Worm (Caenorhabditis elegans) whole organism, early embryonic: ENCODE results near the gene ZK688.9.

ENCODE experiments used
- B0310.2 ChIP-seq: sonication (generic microtip); optimal IDR thresholded peaks from 2 replicates; lab custom pipeline; 2016; ENCODE audit warnings: mild to moderate bottlenecking, missing genetic modification characterization, missing compliant biosample characterization
- F13C5.2 ChIP-seq: sonication (generic microtip); optimal IDR thresholded peaks from 2 replicates; lab custom pipeline; 2017; ENCODE audit warnings: mild to moderate bottlenecking, missing genetic modification characterization, inconsistent platforms, missing compliant biosample characterization
- aly-1 ChIP-seq: sonication (generic microtip); optimal IDR thresholded peaks from 2 replicates; lab custom pipeline; 2016; ENCODE audit warnings: missing genetic modification characterization, missing compliant biosample characterization
- ama-1 ChIP-seq: fragments of 150-350 bp; optimal IDR thresholded peaks from 2 replicates; lab custom pipeline; 2014
- ceh-13 ChIP-seq: fragments of 200-800 bp; sonication (Bioruptor generic); optimal IDR thresholded peaks from 2 replicates; lab custom pipeline; 2018; ENCODE audit warnings: mild to moderate bottlenecking, missing genetic modification characterization, missing compliant biosample characterization
- ceh-36 ChIP-seq: sonication (generic microtip); optimal IDR thresholded peaks from 2 replicates; lab custom pipeline; 2016; ENCODE audit warnings: missing genetic modification characterization, inconsistent platforms, missing compliant biosample characterization
- ets-7 ChIP-seq: sonication (generic microtip); optimal IDR thresholded peaks from 2 replicates; lab custom pipeline; 2016; ENCODE audit warnings: missing genotype, missing genetic modification characterization, missing compliant biosample characterization
- flt-1 ChIP-seq: fragments of 200-800 bp; sonication (Bioruptor generic); IDR thresholded peaks from 2 replicates; pipeline ENCODE4 v1.3.6; 2022; ENCODE audit warnings: missing genetic modification characterization, missing compliant biosample characterization
- hmbx-1 ChIP-seq: sonication (generic microtip); optimal IDR thresholded peaks from 2 replicates; lab custom pipeline; 2016; ENCODE audit warnings: mild to moderate bottlenecking, missing genetic modification characterization, missing compliant biosample characterization
- hmg-4 ChIP-seq: fragments of 200-800 bp; sonication (Bioruptor generic); optimal IDR thresholded peaks from 2 replicates; lab custom pipeline; 2018; ENCODE audit warnings: mild to moderate bottlenecking, missing genetic modification characterization, missing compliant biosample characterization
- hnd-1 ChIP-seq: sonication (generic microtip); optimal IDR thresholded peaks from 2 replicates; lab custom pipeline; 2016; ENCODE audit warnings: missing genetic modification characterization, missing compliant biosample characterization
- pes-1 ChIP-seq: fragments of 200-800 bp; sonication (Bioruptor generic); IDR thresholded peaks from 2 replicates; pipeline ENCODE4 v1.3.6; 2022; ENCODE audit warnings: missing genetic modification reagents, missing genetic modification characterization, missing compliant biosample characterization
- scrt-1 ChIP-seq: fragments of 200-800 bp; sonication (Bioruptor generic); IDR thresholded peaks from 2 replicates; pipeline ENCODE4 v1.3.6; 2022; ENCODE audit warnings: missing genetic modification characterization, missing compliant biosample characterization
- sea-1 ChIP-seq: fragments of 200-800 bp; sonication (Bioruptor generic); conservative IDR thresholded peaks from 2 replicates; pipeline ENCODE4 v1.3.6; 2022; ENCODE audit warnings: missing genetic modification characterization, missing compliant biosample characterization
- tbx-11 ChIP-seq: fragments of 200-800 bp; sonication (Bioruptor generic); IDR thresholded peaks from 2 replicates; pipeline ENCODE4 v1.3.6; 2022; ENCODE audit warnings: missing genetic modification characterization, missing compliant biosample characterization
- tbx-37 ChIP-seq: fragments of 200-800 bp; sonication (Bioruptor generic); conservative IDR thresholded peaks from 2 replicates; pipeline ENCODE4 v1.3.6; 2022; ENCODE audit warnings: missing genetic modification reagents, missing genetic modification characterization, missing compliant biosample characterization
- tra-4 ChIP-seq: sonication (generic microtip); optimal IDR thresholded peaks from 2 replicates; lab custom pipeline; 2017; ENCODE audit warnings: missing genetic modification characterization, missing compliant biosample characterization

The ZK688.9 gene

DNA sequence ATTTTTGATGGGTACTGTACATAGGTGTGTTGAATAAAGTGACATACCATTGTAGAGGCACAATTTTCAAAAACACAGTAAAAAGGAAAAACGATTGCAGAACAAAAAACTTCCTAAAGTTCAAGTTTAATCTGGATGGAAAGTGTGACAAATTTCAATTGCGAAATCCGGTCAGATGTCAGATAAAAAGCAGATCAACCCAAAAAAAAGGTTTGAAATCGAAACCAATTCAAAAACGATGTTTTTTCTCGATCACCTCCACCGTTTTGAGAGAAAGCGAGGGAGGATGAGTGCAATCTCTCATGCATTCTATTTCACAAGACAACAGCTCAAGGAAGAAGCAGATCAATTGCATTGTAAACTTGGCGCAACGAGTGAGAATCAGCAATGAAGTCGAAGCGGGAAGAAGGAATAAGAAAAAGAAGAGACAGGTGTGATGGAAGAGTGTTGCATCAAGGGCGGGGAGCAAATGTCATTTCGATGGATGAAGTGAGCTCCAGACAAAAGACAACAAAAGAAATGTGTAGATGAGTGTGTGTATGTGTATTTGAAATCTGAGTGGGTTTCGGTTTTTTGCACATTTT lies 2.6 kb downstream of the ZK688.9 start:
- no peak for TF ChIP-seq sea-1
- TF ChIP-seq hmg-4 (GFP tag; lab: Kevin White, UChicago): no peak
- no peak for TF ChIP-seq tbx-37
- TF ChIP-seq ceh-36 (tag; lab: Kevin White, UChicago): no peak
- no peak for TF ChIP-seq scrt-1 (GFP tag; lab: Robert Waterston, UW)
- no peak for TF ChIP-seq tbx-11 (GFP tag; lab: Robert Waterston, UW)
- no peak for TF ChIP-seq hnd-1 (tag; lab: Kevin White, UChicago)
- no peak for TF ChIP-seq pes-1 (GFP tag; lab: Robert Waterston, UW)
- TF ChIP-seq ama-1 (lab: Kevin White, UChicago): no peak
- no peak for TF ChIP-seq hmbx-1 (tag; lab: Kevin White, UChicago)
- TF ChIP-seq ets-7 (tag; lab: Kevin White, UChicago): no peak
- TF ChIP-seq tra-4 (tag; lab: Kevin White, UChicago): no peak
- TF ChIP-seq ceh-13 (GFP tag; lab: Kevin White, UChicago): no peak
- TF ChIP-seq B0310.2 (tag; lab: Kevin White, UChicago): no peak
- no peak for TF ChIP-seq F13C5.2 (tag; lab: Kevin White, UChicago)
- no peak for TF ChIP-seq aly-1 (tag; lab: Kevin White, UChicago)
- no peak for TF ChIP-seq flt-1 (GFP tag; lab: Robert Waterston, UW)

DNA sequence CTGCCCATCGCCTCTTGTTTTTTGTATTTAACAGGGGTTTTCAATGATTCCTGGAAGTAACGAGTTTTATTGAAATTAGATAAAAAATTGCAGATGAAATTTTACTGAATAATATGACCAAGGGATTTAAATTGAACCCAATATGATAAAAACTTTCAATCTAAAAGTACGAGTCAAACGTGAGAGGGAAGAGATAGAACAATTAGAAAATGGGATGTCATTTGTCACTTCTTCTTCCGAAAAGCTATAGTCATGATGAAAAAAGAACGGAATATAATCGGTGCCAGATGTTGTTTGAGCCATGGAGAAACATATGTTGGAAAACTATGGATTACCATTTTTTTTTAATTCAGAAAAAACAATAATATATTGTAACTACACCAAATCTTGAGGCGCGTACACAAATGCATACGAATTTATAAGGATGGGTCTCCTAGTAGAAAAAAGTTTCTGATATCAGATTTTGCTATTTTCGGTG lies 3.9 kb downstream of the ZK688.9 start, which contains the start of gene sup-18:
sup-18 (minus strand) TSS at position 51 of the 478 bp plus-strand sequence.
- no peak for TF ChIP-seq sea-1
- no peak for TF ChIP-seq ama-1 (lab: Kevin White, UChicago)
- TF ChIP-seq ceh-13 (GFP tag; lab: Kevin White, UChicago): no peak
- no peak for TF ChIP-seq ceh-36 (tag; lab: Kevin White, UChicago)
- TF ChIP-seq hmg-4 (GFP tag; lab: Kevin White, UChicago): no peak
- no peak for TF ChIP-seq flt-1 (GFP tag; lab: Robert Waterston, UW)
- TF ChIP-seq pes-1 (GFP tag; lab: Robert Waterston, UW): no peak
- TF ChIP-seq tbx-11 (GFP tag; lab: Robert Waterston, UW): no peak
- TF ChIP-seq hmbx-1 (tag; lab: Kevin White, UChicago): no peak
- no peak for TF ChIP-seq tra-4 (tag; lab: Kevin White, UChicago)
- TF ChIP-seq aly-1 (tag; lab: Kevin White, UChicago): no peak
- no peak for TF ChIP-seq tbx-37
- no peak for TF ChIP-seq F13C5.2 (tag; lab: Kevin White, UChicago)

DNA sequence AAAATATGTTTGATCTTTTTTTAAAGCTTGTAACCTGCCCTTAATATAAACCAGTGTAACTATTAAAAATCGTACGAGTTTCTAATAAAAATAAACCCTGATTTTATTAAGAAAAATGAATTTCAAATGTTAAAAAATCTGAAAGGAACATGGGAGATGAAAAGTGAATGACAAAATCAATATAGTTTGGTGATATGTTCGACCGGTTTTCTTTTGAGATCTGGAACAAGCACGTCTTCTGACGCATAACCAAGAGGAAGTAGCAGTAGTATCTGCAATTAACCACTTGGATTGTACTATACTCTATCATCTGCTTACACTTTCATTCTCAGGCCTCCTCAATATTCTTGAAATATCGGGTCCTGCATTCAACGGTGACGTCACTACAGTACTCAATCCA lies 5.7 kb downstream of the ZK688.9 start:
- no peak for TF ChIP-seq flt-1 (GFP tag; lab: Robert Waterston, UW)
- TF ChIP-seq pes-1 (GFP tag; lab: Robert Waterston, UW): no peak
- no peak for TF ChIP-seq ets-7 (tag; lab: Kevin White, UChicago)
- TF ChIP-seq scrt-1 (GFP tag; lab: Robert Waterston, UW): no peak
- no peak for TF ChIP-seq hmbx-1 (tag; lab: Kevin White, UChicago)
- no peak for TF ChIP-seq tbx-11 (GFP tag; lab: Robert Waterston, UW)
- TF ChIP-seq ama-1 (lab: Kevin White, UChicago): no peak
- no peak for TF ChIP-seq B0310.2 (tag; lab: Kevin White, UChicago)
- TF ChIP-seq sea-1: no peak
- TF ChIP-seq hmg-4 (GFP tag; lab: Kevin White, UChicago): no peak
- TF ChIP-seq tbx-37: no peak
- no peak for TF ChIP-seq F13C5.2 (tag; lab: Kevin White, UChicago)
- no peak for TF ChIP-seq aly-1 (tag; lab: Kevin White, UChicago)
- TF ChIP-seq tra-4 (tag; lab: Kevin White, UChicago): no peak

DNA sequence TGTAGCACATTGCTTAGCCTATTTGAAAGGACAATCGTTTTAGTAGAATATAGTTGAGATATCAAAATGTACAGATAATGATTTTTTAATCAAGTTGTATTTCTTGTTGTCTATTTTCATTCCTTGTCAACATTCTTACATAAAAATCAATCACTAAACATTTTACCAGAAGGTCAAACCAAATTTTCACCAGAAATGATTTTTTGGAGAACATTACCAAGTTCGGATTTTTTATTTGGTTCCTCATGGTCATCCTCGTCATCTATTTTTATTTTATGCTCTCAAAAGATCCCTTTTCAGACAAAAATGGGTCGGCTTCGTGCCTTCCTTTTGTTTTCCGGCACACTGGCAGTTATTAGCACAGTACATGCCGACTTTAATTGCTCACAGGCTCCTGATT lies 9.3 kb downstream of the ZK688.9 start, which contains the start of gene tyr-1:
tyr-1 (plus strand) TSS at position 301 of the 400 bp plus-strand sequence.
- no peak for TF ChIP-seq tbx-37
- no peak for TF ChIP-seq hmg-4 (GFP tag; lab: Kevin White, UChicago)
- TF ChIP-seq aly-1 (tag; lab: Kevin White, UChicago): no peak
- no peak for TF ChIP-seq tra-4 (tag; lab: Kevin White, UChicago)
- no peak for TF ChIP-seq ama-1 (lab: Kevin White, UChicago)
- TF ChIP-seq hmbx-1 (tag; lab: Kevin White, UChicago): no peak
- TF ChIP-seq tbx-11 (GFP tag; lab: Robert Waterston, UW): no peak
- TF ChIP-seq hnd-1 (tag; lab: Kevin White, UChicago): no peak
- TF ChIP-seq pes-1 (GFP tag; lab: Robert Waterston, UW): no peak
- no peak for TF ChIP-seq scrt-1 (GFP tag; lab: Robert Waterston, UW)
- no peak for TF ChIP-seq ets-7 (tag; lab: Kevin White, UChicago)
- TF ChIP-seq ceh-36 (tag; lab: Kevin White, UChicago): no peak
- TF ChIP-seq ceh-13 (GFP tag; lab: Kevin White, UChicago): no peak
- TF ChIP-seq sea-1: no peak
- no peak for TF ChIP-seq F13C5.2 (tag; lab: Kevin White, UChicago)
- no peak for TF ChIP-seq flt-1 (GFP tag; lab: Robert Waterston, UW)
- no peak for TF ChIP-seq B0310.2 (tag; lab: Kevin White, UChicago)

DNA sequence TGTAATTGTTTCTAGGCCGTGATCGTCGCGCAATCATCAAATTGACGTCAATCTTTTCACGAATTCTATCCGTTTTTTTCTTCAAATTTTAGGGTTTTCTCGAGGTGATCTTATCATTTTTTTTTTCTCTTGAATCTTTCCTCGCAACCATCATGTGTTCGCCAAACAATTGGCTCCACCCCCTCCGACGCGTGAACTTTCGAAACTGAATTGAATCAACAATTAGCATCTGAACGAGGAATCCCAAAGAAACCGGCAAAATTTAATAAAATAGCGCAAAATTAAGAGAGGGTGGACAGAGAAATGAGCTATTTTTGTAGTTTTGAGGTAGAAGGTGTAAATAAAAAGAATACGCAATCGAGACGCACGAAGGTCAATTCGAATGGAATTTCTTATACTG lies 10.0 kb downstream of the ZK688.9 start:
- no peak for TF ChIP-seq hnd-1 (tag; lab: Kevin White, UChicago)
- no peak for TF ChIP-seq ceh-36 (tag; lab: Kevin White, UChicago)
- TF ChIP-seq ama-1 (lab: Kevin White, UChicago): no peak
- no peak for TF ChIP-seq hmg-4 (GFP tag; lab: Kevin White, UChicago)
- TF ChIP-seq tbx-11 (GFP tag; lab: Robert Waterston, UW): no peak
- TF ChIP-seq B0310.2 (tag; lab: Kevin White, UChicago): no peak
- TF ChIP-seq sea-1: no peak
- no peak for TF ChIP-seq pes-1 (GFP tag; lab: Robert Waterston, UW)
- TF ChIP-seq aly-1 (tag; lab: Kevin White, UChicago): no peak
- no peak for TF ChIP-seq ceh-13 (GFP tag; lab: Kevin White, UChicago)
- no peak for TF ChIP-seq F13C5.2 (tag; lab: Kevin White, UChicago)
- no peak for TF ChIP-seq hmbx-1 (tag; lab: Kevin White, UChicago)
- no peak for TF ChIP-seq ets-7 (tag; lab: Kevin White, UChicago)
- no peak for TF ChIP-seq tra-4 (tag; lab: Kevin White, UChicago)
- no peak for TF ChIP-seq tbx-37

DNA sequence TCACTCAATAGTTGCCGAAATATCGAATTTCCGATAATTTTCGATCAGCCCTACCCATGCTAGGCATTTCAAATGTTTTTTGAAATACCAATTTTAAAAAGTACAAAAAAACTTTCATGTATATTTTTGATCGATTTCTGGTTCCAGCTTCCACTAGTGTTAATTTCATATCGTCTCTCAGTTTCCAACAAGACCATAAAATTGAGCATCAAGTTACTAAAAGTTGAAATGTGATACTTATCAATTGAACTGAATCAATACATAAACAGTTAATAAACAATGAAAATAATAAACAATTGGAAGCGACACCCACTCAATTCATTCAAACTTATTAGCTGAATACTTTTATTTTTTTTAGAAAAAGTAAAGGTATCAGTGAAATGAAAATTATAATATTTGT lies 16.6 kb downstream of the ZK688.9 start, which contains the start of gene cup-4:
cup-4 (plus strand) TSS at position 301 of the 400 bp plus-strand sequence.
- no peak for TF ChIP-seq tbx-11 (GFP tag; lab: Robert Waterston, UW)
- TF ChIP-seq ets-7 (tag; lab: Kevin White, UChicago): no peak
- no peak for TF ChIP-seq ceh-13 (GFP tag; lab: Kevin White, UChicago)
- no peak for TF ChIP-seq B0310.2 (tag; lab: Kevin White, UChicago)
- TF ChIP-seq hmbx-1 (tag; lab: Kevin White, UChicago): no peak
- TF ChIP-seq tbx-37: no peak
- TF ChIP-seq scrt-1 (GFP tag; lab: Robert Waterston, UW): no peak
- TF ChIP-seq ama-1 (lab: Kevin White, UChicago): no peak
- no peak for TF ChIP-seq pes-1 (GFP tag; lab: Robert Waterston, UW)
- no peak for TF ChIP-seq F13C5.2 (tag; lab: Kevin White, UChicago)
- TF ChIP-seq hmg-4 (GFP tag; lab: Kevin White, UChicago): no peak
- TF ChIP-seq tra-4 (tag; lab: Kevin White, UChicago): no peak
- TF ChIP-seq aly-1 (tag; lab: Kevin White, UChicago): no peak
- TF ChIP-seq hnd-1 (tag; lab: Kevin White, UChicago): no peak
- TF ChIP-seq ceh-36 (tag; lab: Kevin White, UChicago): no peak
- TF ChIP-seq flt-1 (GFP tag; lab: Robert Waterston, UW): no peak
- TF ChIP-seq sea-1: no peak
